Worm (Caenorhabditis elegans) whole organism, young adult: ENCODE results near the gene nhr-104.

ENCODE experiments used
- B0336.3 ChIP-seq: fragments of 200-800 bp; sonication (Bioruptor generic); IDR thresholded peaks from 2 replicates; pipeline ENCODE4 v1.3.6; 2022; ENCODE audit warnings: missing genetic modification characterization, missing compliant biosample characterization
- him-1 ChIP-seq: sonication (generic microtip); optimal IDR thresholded peaks from 2 replicates; lab custom pipeline; 2016; ENCODE audit warnings: missing genotype, missing genetic modification reagents, missing genetic modification characterization, missing compliant biosample characterization
- pha-4 ChIP-seq: fragments of 150-350 bp; sonication (generic microtip); optimal IDR thresholded peaks from 2 replicates; lab custom pipeline; 2014; ENCODE audit warnings: missing biosample characterization, missing genetic modification reagents, missing genetic modification characterization
- rcor-1 ChIP-seq: fragments of 200-800 bp; sonication (Bioruptor generic); IDR thresholded peaks from 2 replicates; pipeline ENCODE4 v1.3.6; 2022; ENCODE audit warnings: missing genetic modification reagents, missing genetic modification characterization, missing compliant biosample characterization
- repo-1 ChIP-seq: sonication (generic microtip); optimal IDR thresholded peaks from 2 replicates; lab custom pipeline; 2017; ENCODE audit warnings: mild to moderate bottlenecking, missing genetic modification characterization, missing compliant biosample characterization
- snpc-3.4 ChIP-seq: sonication (generic microtip); optimal IDR thresholded peaks from 2 replicates; lab custom pipeline; 2017; ENCODE audit warnings: missing genetic modification characterization, mild to moderate bottlenecking, missing compliant biosample characterization, antibody characterized with exemption, moderate library complexity, missing genotype, missing genetic modification reagents

ce11 chrIV:4788332-4788731, at the start of gene nhr-104:
- TF ChIP-seq him-1, result no peak
- TF ChIP-seq repo-1, result no peak
- no peak for TF ChIP-seq snpc-3.4
- TF ChIP-seq B0336.3, result no peak
- TF ChIP-seq pha-4, result peak; percentile 56
- no peak for TF ChIP-seq rcor-1 (GFP tag; lab: Robert Waterston, UW)
